Worm (Caenorhabditis elegans): ENCODE results near the gene fbxb-85.
A peak's percentile ranks its signal among the peaks of the same experiment; 100 is the strongest.

DNA sequence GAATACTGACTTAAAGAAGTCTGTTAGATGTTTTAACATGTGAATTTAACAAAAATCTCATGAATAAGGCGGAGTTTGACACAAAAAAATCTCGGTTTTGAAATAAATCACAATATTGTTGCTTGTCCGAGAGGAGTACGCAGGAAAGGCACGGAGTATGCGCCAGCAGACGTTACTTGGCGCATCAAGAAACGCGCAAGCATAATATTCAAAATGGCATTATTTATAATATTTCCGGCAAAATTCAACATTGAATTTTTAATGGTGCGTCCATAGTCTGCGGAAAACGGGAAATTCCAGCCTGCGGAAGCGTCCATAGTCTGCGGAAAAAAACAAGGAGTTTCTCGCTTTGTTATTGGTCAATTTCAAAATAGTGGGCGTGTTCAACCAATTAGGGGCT is 3.9 kb downstream of the fbxb-85 start, which contains the start of gene pde-12:
- peak; percentile 91 for TF ChIP-seq unc-86 (tag; optimal IDR thresholded peaks at IDR 0.05)
- peak; percentile 74 for TF ChIP-seq fos-1 (tag; optimal IDR thresholded peaks at IDR 0.05)
- peak; percentile 71 for TF ChIP-seq blmp-1 (tag; optimal IDR thresholded peaks at IDR 0.05)
- no peak for TF ChIP-seq hlh-4 (tag; optimal IDR thresholded peaks at IDR 0.05)
- TF ChIP-seq elt-3 (tag; optimal IDR thresholded peaks at IDR 0.05) = peak in 2 of 6 experiments; percentile 36 to 72
- TF ChIP-seq snu-23 (GFP tag; optimal IDR thresholded peaks at IDR 0.05) = peak; percentile 95
- TF ChIP-seq snpc-4 (tag; optimal IDR thresholded peaks at IDR 0.05) = peak; percentile 82
- TF ChIP-seq fkh-10 (GFP tag; optimal IDR thresholded peaks at IDR 0.05) = peak; percentile 42
- TF ChIP-seq mdl-1 (tag; optimal IDR thresholded peaks at IDR 0.05) = peak in 1 of 2 experiments; percentile 69
- no peak for TF ChIP-seq nhr-12 (tag; optimal IDR thresholded peaks at IDR 0.05)
- TF ChIP-seq tlp-1 (tag; optimal IDR thresholded peaks at IDR 0.05) = no peak
- TF ChIP-seq ces-1 (GFP tag; optimal IDR thresholded peaks at IDR 0.05) = no peak
- peak; percentile 94 for TF ChIP-seq mep-1 (tag; optimal IDR thresholded peaks at IDR 0.05)
- peak; percentile 47 for TF ChIP-seq efl-3 (GFP tag; optimal IDR thresholded peaks at IDR 0.05)
